Fruit fly (Drosophila melanogaster) whole organism, pupa: ENCODE results near the gene CG14966.

Experiments used
- CG10348 ChIP-seq: fragments of 200-800 bp; sonication (Bioruptor generic); IDR thresholded peaks from 2 replicates; pipeline ENCODE4 v1.3.6; 2022; ENCODE audit warnings: missing biosample characterization, missing genetic modification characterization
- CG12605 ChIP-seq: fragments of 200-800 bp; sonication (Bioruptor generic); IDR thresholded peaks from 2 replicates; pipeline ENCODE4 v1.3.6; 2022; ENCODE audit warnings: missing biosample characterization, missing genetic modification characterization
- CG13204 ChIP-seq: fragments of 200-800 bp; sonication (Bioruptor generic); optimal IDR thresholded peaks from 2 replicates; lab custom pipeline; 2018; ENCODE audit warnings: missing biosample characterization, mild to moderate bottlenecking, missing genetic modification characterization, moderate library complexity
- CG14655 ChIP-seq: fragments of 200-800 bp; sonication (Bioruptor generic); optimal IDR thresholded peaks from 3 replicates; lab custom pipeline; 2017; ENCODE audit warnings: mild to moderate bottlenecking, missing biosample characterization, missing genetic modification reagents, missing genetic modification characterization
- CG15710 ChIP-seq: fragments of 200-800 bp; sonication (Bioruptor generic); optimal IDR thresholded peaks from 2 replicates; lab custom pipeline; 2018; ENCODE audit warnings: missing biosample characterization, mild to moderate bottlenecking, missing genetic modification characterization, moderate library complexity
- CG17806 ChIP-seq: fragments of 200-800 bp; sonication (Bioruptor generic); optimal IDR thresholded peaks from 2 replicates; lab custom pipeline; 2018; ENCODE audit warnings: missing biosample characterization, mild to moderate bottlenecking, missing genetic modification characterization, moderate library complexity
- CG32121 ChIP-seq: fragments of 200-800 bp; sonication (Bioruptor generic); IDR thresholded peaks from 2 replicates; pipeline ENCODE4 v1.3.6; 2022; ENCODE audit warnings: missing biosample characterization, missing genetic modification characterization
- CG34367 ChIP-seq: fragments of 200-800 bp; sonication (Bioruptor generic); optimal IDR thresholded peaks from 2 replicates; lab custom pipeline; 2018; ENCODE audit warnings: missing biosample characterization, mild to moderate bottlenecking, missing genetic modification characterization
- CG4496 ChIP-seq: fragments of 200-800 bp; sonication (Bioruptor generic); IDR thresholded peaks from 3 replicates; pipeline ENCODE4 v1.3.6; 2022; ENCODE audit warnings: missing biosample characterization, missing genetic modification characterization
- CG8159 ChIP-seq: fragments of 200-800 bp; sonication (Bioruptor generic); optimal IDR thresholded peaks from 3 replicates; lab custom pipeline; 2018; ENCODE audit warnings: missing biosample characterization, mild to moderate bottlenecking, missing genetic modification characterization, moderate library complexity
- CG8301 ChIP-seq: fragments of 200-800 bp; sonication (Bioruptor generic); optimal IDR thresholded peaks from 2 replicates; lab custom pipeline; 2018; ENCODE audit warnings: missing biosample characterization, mild to moderate bottlenecking, missing genetic modification characterization
- CG9948 ChIP-seq: fragments of 200-800 bp; sonication (Bioruptor generic); optimal IDR thresholded peaks from 2 replicates; lab custom pipeline; 2018; ENCODE audit warnings: missing biosample characterization, mild to moderate bottlenecking, missing genetic modification characterization, moderate library complexity
- D1 ChIP-seq: fragments of 200-800 bp; sonication (Bioruptor generic); optimal IDR thresholded peaks from 2 replicates; lab custom pipeline; 2018; ENCODE audit warnings: missing biosample characterization, mild to moderate bottlenecking, missing genetic modification characterization, moderate library complexity
- EcR ChIP-seq: fragments of 200-800 bp; sonication (Bioruptor generic); optimal IDR thresholded peaks from 3 replicates; lab custom pipeline; 2019; ENCODE audit warnings: missing biosample characterization, missing genetic modification characterization, mild to moderate bottlenecking, moderate library complexity, missing genetic modification reagents
- Ets98B ChIP-seq: fragments of 200-800 bp; sonication (Bioruptor generic); IDR thresholded peaks from 2 replicates; pipeline ENCODE4 v1.3.6; 2022; ENCODE audit warnings: missing biosample characterization, missing genetic modification characterization
- Pif1A ChIP-seq: fragments of 200-800 bp; sonication (Bioruptor generic); optimal IDR thresholded peaks from 3 replicates; lab custom pipeline; 2016; ENCODE audit warnings: missing biosample characterization, missing genetic modification characterization
- Pif1B ChIP-seq: fragments of 200-800 bp; sonication (Bioruptor generic); optimal IDR thresholded peaks from 3 replicates; lab custom pipeline; 2016; ENCODE audit warnings: missing biosample characterization, missing genetic modification characterization
- Snoo ChIP-seq: fragments of 200-800 bp; sonication (Bioruptor generic); optimal IDR thresholded peaks from 3 replicates; lab custom pipeline; 2017; ENCODE audit warnings: missing biosample characterization, mild to moderate bottlenecking, missing genetic modification characterization, inconsistent platforms
- fd96Ca ChIP-seq: fragments of 200-800 bp; sonication (Bioruptor generic); IDR thresholded peaks from 3 replicates; pipeline ENCODE4 v1.3.6; 2022; ENCODE audit warnings: missing biosample characterization, missing genetic modification characterization
- gl ChIP-seq: fragments of 200-800 bp; sonication (Bioruptor generic); optimal IDR thresholded peaks from 2 replicates; lab custom pipeline; 2018; ENCODE audit warnings: missing biosample characterization, mild to moderate bottlenecking, missing genetic modification characterization
- rn ChIP-seq: fragments of 200-800 bp; sonication (Bioruptor generic); IDR thresholded peaks from 2 replicates; pipeline ENCODE4 v1.3.6; 2022; ENCODE audit warnings: missing biosample characterization, missing genetic modification characterization

The CG14966 gene

DNA sequence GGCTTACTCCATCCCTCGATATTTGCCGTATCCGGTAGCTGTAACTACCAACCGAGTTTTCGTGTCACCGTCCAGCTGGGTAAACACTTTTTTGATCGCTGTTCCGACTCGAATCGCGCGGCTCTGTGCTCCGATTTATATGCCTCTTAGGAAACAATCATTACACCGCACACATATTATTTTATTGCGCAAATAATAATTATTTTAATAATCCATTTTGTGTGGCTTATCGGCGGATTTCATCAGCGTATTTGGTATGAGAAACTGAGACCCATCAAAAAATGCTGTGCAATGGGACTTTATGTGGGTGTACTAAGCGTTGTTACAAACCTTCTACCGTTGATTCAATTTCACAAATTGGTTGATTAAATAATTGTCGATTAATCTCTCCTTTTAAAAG lies 5.6 kb upstream of the CG14966 start, which contains the start of gene CG32271:
TSS of gene CG32271 (minus strand) at position 101 of the 400 bp plus-strand sequence.
- TF ChIP-seq CG8301 (tag; lab: Kevin White, UChicago) (no peak), D1 (tag; lab: Kevin White, UChicago) (no peak), CG17806 (tag; lab: Kevin White, UChicago) (no peak), CG12605 (GFP tag; lab: Robert Waterston, UW) (no peak), CG10348 (GFP tag; lab: Robert Waterston, UW) (no peak), Pif1B (GFP tag; lab: Kevin White, UChicago) (no peak), Ets98B (GFP tag; lab: Robert Waterston, UW) (no peak), Pif1A (GFP tag; lab: Kevin White, UChicago) (no peak), Snoo (no peak), CG8159 (tag; lab: Kevin White, UChicago) (no peak), gl (tag; lab: Kevin White, UChicago) (no peak), CG13204 (GFP tag; lab: Kevin White, UChicago) (no peak), CG32121 (GFP tag; lab: Robert Waterston, UW) (no peak), fd96Ca (GFP tag; lab: Robert Waterston, UW) (no peak)
- TF ChIP-seq, all 21 proteins: peak for 0

DNA sequence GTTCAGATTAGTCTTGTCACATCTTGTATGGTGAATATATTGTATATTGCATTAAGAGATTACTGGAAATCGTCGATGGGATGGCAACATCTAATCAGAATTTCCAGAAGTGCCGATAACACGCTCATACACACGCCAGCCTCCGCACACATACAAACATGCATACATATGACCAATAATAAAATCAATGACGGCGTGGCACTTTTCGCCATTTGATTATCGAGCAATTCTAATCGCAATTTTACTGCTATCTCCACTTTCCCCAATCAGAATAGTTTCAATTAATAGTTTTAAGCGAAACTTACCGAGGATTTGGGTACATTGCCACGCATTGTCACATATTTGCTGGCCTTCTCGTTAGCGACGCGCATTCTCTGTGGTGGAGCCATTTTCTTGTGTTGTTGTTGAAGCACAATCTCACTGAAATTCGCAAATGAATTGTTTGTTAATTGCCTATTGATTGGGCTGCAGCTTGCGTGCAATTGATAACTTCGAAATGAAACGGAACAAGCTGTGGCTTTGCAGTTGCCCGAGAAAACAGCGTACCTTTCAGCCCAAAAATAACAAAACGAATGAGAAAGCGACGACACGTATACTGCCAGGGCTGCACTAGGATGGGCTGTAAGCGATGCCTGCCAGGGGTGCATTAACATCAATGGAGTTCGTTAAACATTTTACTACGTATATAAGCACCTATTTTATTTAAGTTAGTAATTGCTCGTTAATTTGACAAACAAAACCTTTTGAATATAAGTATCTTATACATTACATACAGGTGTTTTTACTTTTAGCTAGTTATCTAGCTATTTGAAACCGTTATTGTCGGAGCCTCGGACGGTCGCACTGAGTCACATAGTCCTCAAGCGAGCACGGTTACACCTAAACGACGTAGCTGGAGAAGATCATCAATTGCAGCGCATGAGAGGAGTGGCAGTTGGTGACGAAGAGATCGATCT lies 1.3 kb upstream of the CG14966 start, which contains the start of the genes CG32276 and gry:
TSS of gene CG32276 (minus strand) at position 601 of the 956 bp plus-strand sequence.
TSS of gene gry (plus strand) at position 644 of the 956 bp plus-strand sequence.
- TF ChIP-seq CG17806 (tag; lab: Kevin White, UChicago) (peak; percentile 49), CG10348 (GFP tag; lab: Robert Waterston, UW) (no peak), CG4496 (GFP tag; lab: Robert Waterston, UW) (peak; percentile 54; the same call in 2 of the 3 replicates), CG32121 (GFP tag; lab: Robert Waterston, UW) (peak; percentile 76), CG8159 (tag; lab: Kevin White, UChicago) (no peak), rn (GFP tag; lab: Robert Waterston, UW) (0 out of 2 replicates have a peak, but pooled peaks have one; percentile 32), CG15710 (tag; lab: Kevin White, UChicago) (peak; percentile 56), EcR (GFP tag; lab: Kevin White, UChicago) (peak; percentile 35), CG14655 (GFP tag; lab: Kevin White, UChicago) (no peak), CG34367 (tag; lab: Kevin White, UChicago) (peak; percentile 50), fd96Ca (GFP tag; lab: Robert Waterston, UW) (peak; percentile 77; the same call in 2 of the 3 replicates), Ets98B (GFP tag; lab: Robert Waterston, UW) (peak; percentile 58; the same call in 1 of the 2 replicates), CG12605 (GFP tag; lab: Robert Waterston, UW) (peak; percentile 22; the same call in 1 of the 2 replicates)

DNA sequence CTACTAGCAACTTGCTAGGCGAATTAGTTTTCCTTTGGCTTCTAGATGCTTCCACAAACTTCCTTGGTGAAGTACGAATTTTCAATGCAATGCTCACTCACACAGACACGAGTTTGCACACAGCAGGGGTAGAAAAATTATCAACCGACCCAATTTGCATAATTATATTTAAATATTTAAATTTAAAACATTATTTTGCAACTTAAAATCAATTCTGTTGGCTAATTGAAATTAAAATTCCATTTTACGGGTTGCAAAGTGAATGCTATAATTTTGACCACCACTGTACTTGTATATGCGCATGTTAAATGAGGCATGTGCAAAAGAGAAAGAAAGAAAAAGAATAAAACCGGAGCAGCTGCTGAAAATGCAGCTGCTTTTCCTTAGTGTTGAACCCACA lies 3.4 kb downstream of the CG14966 start:
- peak; percentile 98 for TF ChIP-seq Pif1A (GFP tag; lab: Kevin White, UChicago)
- TF ChIP-seq CG13204 (GFP tag; lab: Kevin White, UChicago), result peak; percentile 55
- peak; percentile 96 for TF ChIP-seq CG14655 (GFP tag; lab: Kevin White, UChicago)
- TF ChIP-seq CG15710 (tag; lab: Kevin White, UChicago), result peak; percentile 92
- TF ChIP-seq D1 (tag; lab: Kevin White, UChicago), result no peak
- TF ChIP-seq fd96Ca (GFP tag; lab: Robert Waterston, UW), result peak; percentile 95
- TF ChIP-seq CG8159 (tag; lab: Kevin White, UChicago), result peak; percentile 94
- peak; percentile 94 for TF ChIP-seq Snoo
- peak; percentile 98 for TF ChIP-seq Pif1B (GFP tag; lab: Kevin White, UChicago)
- peak; percentile 96 for TF ChIP-seq rn (GFP tag; lab: Robert Waterston, UW)
- peak; percentile 84 for TF ChIP-seq CG10348 (GFP tag; lab: Robert Waterston, UW)
- TF ChIP-seq CG34367 (tag; lab: Kevin White, UChicago), result peak; percentile 96
- no peak for TF ChIP-seq EcR (GFP tag; lab: Kevin White, UChicago)
- peak; percentile 99 for TF ChIP-seq CG12605 (GFP tag; lab: Robert Waterston, UW)
- TF ChIP-seq gl (tag; lab: Kevin White, UChicago), result peak; percentile 88
- TF ChIP-seq CG9948 (tag; lab: Kevin White, UChicago), result peak; percentile 93
- peak; percentile 98 for TF ChIP-seq CG32121 (GFP tag; lab: Robert Waterston, UW)
- TF ChIP-seq Ets98B (GFP tag; lab: Robert Waterston, UW), result peak; percentile 98
- TF ChIP-seq CG8301 (tag; lab: Kevin White, UChicago), result peak; percentile 97
- TF ChIP-seq CG17806 (tag; lab: Kevin White, UChicago), result peak; percentile 96
- TF ChIP-seq CG4496 (GFP tag; lab: Robert Waterston, UW), result peak; percentile 99

DNA sequence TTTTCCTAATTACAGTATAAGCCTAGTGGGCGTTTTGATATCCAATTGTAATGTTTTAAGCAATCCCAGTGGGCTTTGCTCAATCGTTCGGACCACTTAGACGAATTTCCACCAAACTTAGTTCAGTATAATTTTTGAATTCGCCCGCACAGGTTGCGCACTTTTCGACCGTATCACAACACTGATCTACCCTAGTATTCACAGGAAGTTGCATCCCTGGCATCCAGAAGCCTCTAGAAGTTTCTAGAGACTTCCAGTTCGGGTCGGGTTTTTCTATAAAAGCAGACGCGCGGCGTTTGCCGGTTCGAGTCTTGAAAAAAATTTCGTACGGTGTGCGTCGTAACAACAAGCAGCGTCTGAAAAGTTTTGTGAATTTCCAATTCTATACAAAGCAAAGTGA lies 4.5 kb downstream of the CG14966 start, which contains the start of gene Hsp83:
TSS of gene Hsp83 (plus strand) at position 58 of the 400 bp plus-strand sequence.
- TF ChIP-seq CG32121 (GFP tag; lab: Robert Waterston, UW), result peak; percentile 87
- peak; percentile 76 for TF ChIP-seq CG15710 (tag; lab: Kevin White, UChicago)
- no peak for TF ChIP-seq CG10348 (GFP tag; lab: Robert Waterston, UW)
- peak; percentile 58 for TF ChIP-seq CG9948 (tag; lab: Kevin White, UChicago)
- peak; percentile 65 for TF ChIP-seq CG17806 (tag; lab: Kevin White, UChicago)
- TF ChIP-seq CG14655 (GFP tag; lab: Kevin White, UChicago), result no peak
- no peak for TF ChIP-seq CG8301 (tag; lab: Kevin White, UChicago)
- TF ChIP-seq CG4496 (GFP tag; lab: Robert Waterston, UW), result peak; percentile 95
- peak; percentile 94 for TF ChIP-seq Ets98B (GFP tag; lab: Robert Waterston, UW)
- TF ChIP-seq Snoo, result peak; percentile 97
- TF ChIP-seq CG12605 (GFP tag; lab: Robert Waterston, UW), result peak; percentile 94
- peak; percentile 22 for TF ChIP-seq EcR (GFP tag; lab: Kevin White, UChicago)
- TF ChIP-seq fd96Ca (GFP tag; lab: Robert Waterston, UW), result peak; percentile 72; the same call in 2 of the 3 replicates
- TF ChIP-seq CG8159 (tag; lab: Kevin White, UChicago), result peak; percentile 72
- no peak for TF ChIP-seq rn (GFP tag; lab: Robert Waterston, UW)
- peak; percentile 95 for TF ChIP-seq CG13204 (GFP tag; lab: Kevin White, UChicago)
- TF ChIP-seq gl (tag; lab: Kevin White, UChicago), result peak; percentile 95
- peak; percentile 89 for TF ChIP-seq CG34367 (tag; lab: Kevin White, UChicago)
- TF ChIP-seq D1 (tag; lab: Kevin White, UChicago), result no peak
- TF ChIP-seq Pif1A (GFP tag; lab: Kevin White, UChicago), result peak; percentile 96
- TF ChIP-seq Pif1B (GFP tag; lab: Kevin White, UChicago), result peak; percentile 92
